Fruit fly (Drosophila melanogaster) whole organism, pupa: ENCODE data around the gene CG14380.

Experiments
- CG10348 ChIP-seq: fragments of 200-800 bp; sonication (Bioruptor generic); IDR thresholded peaks from 2 replicates; pipeline ENCODE4 v1.3.6; 2022; ENCODE audit warnings: missing biosample characterization, missing genetic modification characterization
- CG12605 ChIP-seq: fragments of 200-800 bp; sonication (Bioruptor generic); IDR thresholded peaks from 2 replicates; pipeline ENCODE4 v1.3.6; 2022; ENCODE audit warnings: missing biosample characterization, missing genetic modification characterization
- CG13204 ChIP-seq: fragments of 200-800 bp; sonication (Bioruptor generic); optimal IDR thresholded peaks from 2 replicates; lab custom pipeline; 2018; ENCODE audit warnings: missing biosample characterization, mild to moderate bottlenecking, missing genetic modification characterization, moderate library complexity
- CG14655 ChIP-seq: fragments of 200-800 bp; sonication (Bioruptor generic); optimal IDR thresholded peaks from 3 replicates; lab custom pipeline; 2017; ENCODE audit warnings: mild to moderate bottlenecking, missing biosample characterization, missing genetic modification reagents, missing genetic modification characterization
- CG15710 ChIP-seq: fragments of 200-800 bp; sonication (Bioruptor generic); optimal IDR thresholded peaks from 2 replicates; lab custom pipeline; 2018; ENCODE audit warnings: missing biosample characterization, mild to moderate bottlenecking, missing genetic modification characterization, moderate library complexity
- CG17806 ChIP-seq: fragments of 200-800 bp; sonication (Bioruptor generic); optimal IDR thresholded peaks from 2 replicates; lab custom pipeline; 2018; ENCODE audit warnings: missing biosample characterization, mild to moderate bottlenecking, missing genetic modification characterization, moderate library complexity
- CG32121 ChIP-seq: fragments of 200-800 bp; sonication (Bioruptor generic); IDR thresholded peaks from 2 replicates; pipeline ENCODE4 v1.3.6; 2022; ENCODE audit warnings: missing biosample characterization, missing genetic modification characterization
- CG34367 ChIP-seq: fragments of 200-800 bp; sonication (Bioruptor generic); optimal IDR thresholded peaks from 2 replicates; lab custom pipeline; 2018; ENCODE audit warnings: missing biosample characterization, mild to moderate bottlenecking, missing genetic modification characterization
- CG4496 ChIP-seq: fragments of 200-800 bp; sonication (Bioruptor generic); IDR thresholded peaks from 3 replicates; pipeline ENCODE4 v1.3.6; 2022; ENCODE audit warnings: missing biosample characterization, missing genetic modification characterization
- CG8159 ChIP-seq: fragments of 200-800 bp; sonication (Bioruptor generic); optimal IDR thresholded peaks from 3 replicates; lab custom pipeline; 2018; ENCODE audit warnings: missing biosample characterization, mild to moderate bottlenecking, missing genetic modification characterization, moderate library complexity
- CG8301 ChIP-seq: fragments of 200-800 bp; sonication (Bioruptor generic); optimal IDR thresholded peaks from 2 replicates; lab custom pipeline; 2018; ENCODE audit warnings: missing biosample characterization, mild to moderate bottlenecking, missing genetic modification characterization
- CG9948 ChIP-seq: fragments of 200-800 bp; sonication (Bioruptor generic); optimal IDR thresholded peaks from 2 replicates; lab custom pipeline; 2018; ENCODE audit warnings: missing biosample characterization, mild to moderate bottlenecking, missing genetic modification characterization, moderate library complexity
- D1 ChIP-seq: fragments of 200-800 bp; sonication (Bioruptor generic); optimal IDR thresholded peaks from 2 replicates; lab custom pipeline; 2018; ENCODE audit warnings: missing biosample characterization, mild to moderate bottlenecking, missing genetic modification characterization, moderate library complexity
- EcR ChIP-seq: fragments of 200-800 bp; sonication (Bioruptor generic); optimal IDR thresholded peaks from 3 replicates; lab custom pipeline; 2019; ENCODE audit warnings: missing biosample characterization, missing genetic modification characterization, mild to moderate bottlenecking, moderate library complexity, missing genetic modification reagents
- Ets98B ChIP-seq: fragments of 200-800 bp; sonication (Bioruptor generic); IDR thresholded peaks from 2 replicates; pipeline ENCODE4 v1.3.6; 2022; ENCODE audit warnings: missing biosample characterization, missing genetic modification characterization
- Pif1A ChIP-seq: fragments of 200-800 bp; sonication (Bioruptor generic); optimal IDR thresholded peaks from 3 replicates; lab custom pipeline; 2016; ENCODE audit warnings: missing biosample characterization, missing genetic modification characterization
- Pif1B ChIP-seq: fragments of 200-800 bp; sonication (Bioruptor generic); optimal IDR thresholded peaks from 3 replicates; lab custom pipeline; 2016; ENCODE audit warnings: missing biosample characterization, missing genetic modification characterization
- Snoo ChIP-seq: fragments of 200-800 bp; sonication (Bioruptor generic); optimal IDR thresholded peaks from 3 replicates; lab custom pipeline; 2017; ENCODE audit warnings: missing biosample characterization, mild to moderate bottlenecking, missing genetic modification characterization, inconsistent platforms
- fd96Ca ChIP-seq: fragments of 200-800 bp; sonication (Bioruptor generic); IDR thresholded peaks from 3 replicates; pipeline ENCODE4 v1.3.6; 2022; ENCODE audit warnings: missing biosample characterization, missing genetic modification characterization
- gl ChIP-seq: fragments of 200-800 bp; sonication (Bioruptor generic); optimal IDR thresholded peaks from 2 replicates; lab custom pipeline; 2018; ENCODE audit warnings: missing biosample characterization, mild to moderate bottlenecking, missing genetic modification characterization
- rn ChIP-seq: fragments of 200-800 bp; sonication (Bioruptor generic); IDR thresholded peaks from 2 replicates; pipeline ENCODE4 v1.3.6; 2022; ENCODE audit warnings: missing biosample characterization, missing genetic modification characterization

Gene CG14380

DNA sequence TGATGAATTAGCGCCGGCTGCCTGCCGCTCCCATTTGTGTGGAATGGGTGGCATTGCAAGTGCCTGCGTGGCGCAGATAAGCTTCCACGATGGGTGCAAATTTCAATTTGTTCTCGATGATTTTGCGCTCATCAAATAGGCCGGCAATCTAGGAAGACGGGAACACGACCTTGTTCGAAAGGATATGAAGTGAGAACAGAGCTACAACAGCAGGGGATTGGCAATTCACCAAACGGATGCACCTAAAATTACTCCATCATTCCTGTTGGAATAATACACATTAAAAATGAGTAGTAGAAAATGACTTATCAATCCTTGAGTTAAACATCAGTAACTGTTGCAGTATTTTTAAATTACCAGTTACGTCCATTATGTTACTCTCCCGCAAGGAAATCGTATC is at the start of gene CG14380:
Gene CG14380 (plus strand): TSS at position 301 of the 400 bp plus-strand sequence.
- TF ChIP-seq CG15710 (tag; lab: Kevin White, UChicago) = no peak
- TF ChIP-seq CG10348 (GFP tag; lab: Robert Waterston, UW) = no peak
- no peak for TF ChIP-seq CG4496 (GFP tag; lab: Robert Waterston, UW)
- no peak for TF ChIP-seq Pif1B (GFP tag; lab: Kevin White, UChicago)
- no peak for TF ChIP-seq CG8301 (tag; lab: Kevin White, UChicago)
- no peak for TF ChIP-seq Pif1A (GFP tag; lab: Kevin White, UChicago)
- no peak for TF ChIP-seq CG14655 (GFP tag; lab: Kevin White, UChicago)
- no peak for TF ChIP-seq EcR (GFP tag; lab: Kevin White, UChicago)
- no peak for TF ChIP-seq CG17806 (tag; lab: Kevin White, UChicago)
- no peak for TF ChIP-seq CG13204
- TF ChIP-seq CG12605 (GFP tag; lab: Robert Waterston, UW) = no peak
- TF ChIP-seq fd96Ca (GFP tag; lab: Robert Waterston, UW) = no peak
- TF ChIP-seq CG32121 (GFP tag; lab: Robert Waterston, UW) = no peak
- TF ChIP-seq rn = no peak
- TF ChIP-seq Ets98B (GFP tag; lab: Robert Waterston, UW) = no peak
- TF ChIP-seq Snoo = no peak
- TF ChIP-seq CG9948 (tag; lab: Kevin White, UChicago) = no peak
- TF ChIP-seq, all 21 proteins: peak for 0

- TF ChIP-seq CG34367 (tag; lab: Kevin White, UChicago) = no peak
- no peak for TF ChIP-seq Pif1B (GFP tag; lab: Kevin White, UChicago)
- no peak for TF ChIP-seq EcR (GFP tag; lab: Kevin White, UChicago)
- TF ChIP-seq D1 (tag; lab: Kevin White, UChicago) = no peak
Observed at dm6 chr3R:13155587-13155986, 32.7 kb upstream of the CG14380 start, which contains the start of gene 2mit. Gene 2mit, minus strand, starts transcription at chr3R:13155687.

- no peak for TF ChIP-seq CG15710 (tag; lab: Kevin White, UChicago)
- TF ChIP-seq CG12605 (GFP tag; lab: Robert Waterston, UW) = no peak
Observed at dm6 chr3R:13181004-13181403, 7.3 kb upstream of the CG14380 start, which contains the start of gene CG8138. Gene CG8138, plus strand, starts transcription at chr3R:13181304.

dm6 chr3R:13186396-13186795 is 1.9 kb upstream of the CG14380 start, which contains the start of gene CG8508:
Gene CG8508, minus strand, starts transcription at chr3R:13186496.
- TF ChIP-seq Pif1A (GFP tag; lab: Kevin White, UChicago) (no peak), EcR (GFP tag; lab: Kevin White, UChicago) (no peak), D1 (tag; lab: Kevin White, UChicago) (no peak), CG32121 (GFP tag; lab: Robert Waterston, UW) (no peak), CG13204 (no peak), CG8159 (no peak), CG34367 (tag; lab: Kevin White, UChicago) (no peak), CG8301 (tag; lab: Kevin White, UChicago) (no peak), Pif1B (GFP tag; lab: Kevin White, UChicago) (no peak), CG17806 (tag; lab: Kevin White, UChicago) (no peak), rn (no peak)

DNA sequence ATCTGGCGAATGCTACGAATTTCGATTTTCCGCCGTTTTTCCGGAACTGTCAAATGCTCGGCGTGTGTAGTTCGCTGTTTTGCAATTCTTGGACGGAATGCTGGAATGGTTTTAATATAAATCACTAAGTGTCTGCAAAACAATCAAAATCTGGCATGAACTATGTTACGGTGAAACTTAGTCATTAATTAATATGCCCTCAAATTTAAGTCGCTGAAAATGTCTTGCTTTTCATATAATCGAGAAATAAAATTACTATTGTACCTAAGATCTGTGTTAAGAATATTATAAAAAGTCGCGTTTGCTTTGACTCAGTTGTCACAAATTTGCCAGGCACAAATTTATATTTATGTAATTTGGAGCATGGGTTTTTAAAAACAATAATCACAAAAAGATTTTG is 3.0 kb downstream of the CG14380 start, which contains the start of gene CG8141:
Gene CG8141 (plus strand): TSS at position 301 of the 400 bp plus-strand sequence.
- no peak for TF ChIP-seq D1 (tag; lab: Kevin White, UChicago)
- TF ChIP-seq CG8159 = no peak
- TF ChIP-seq Pif1A (GFP tag; lab: Kevin White, UChicago) = no peak
- TF ChIP-seq rn = no peak
- TF ChIP-seq CG15710 (tag; lab: Kevin White, UChicago) = no peak
- no peak for TF ChIP-seq EcR (GFP tag; lab: Kevin White, UChicago)

DNA sequence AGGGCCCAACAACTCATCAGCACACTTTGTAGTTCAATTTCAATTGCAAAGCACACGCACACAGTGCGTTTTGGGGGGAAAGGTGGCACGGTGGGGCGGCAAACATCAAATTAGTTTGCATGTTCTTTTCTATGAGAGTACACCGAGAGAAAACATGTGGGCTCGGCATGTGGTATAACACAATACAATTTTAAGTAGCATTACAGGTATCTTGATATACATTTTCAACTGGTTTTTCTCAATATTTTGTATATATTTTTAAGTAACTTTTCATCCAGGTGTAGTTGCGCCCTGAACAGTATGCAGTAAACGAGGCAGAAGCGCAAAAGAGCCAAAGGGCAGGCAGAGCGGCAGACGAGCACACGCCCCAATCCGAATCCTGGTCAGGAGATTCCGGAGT is 12.1 kb downstream of the CG14380 start:
- TF ChIP-seq Pif1A (GFP tag; lab: Kevin White, UChicago) (no peak), CG4496 (GFP tag; lab: Robert Waterston, UW) (no peak), Pif1B (GFP tag; lab: Kevin White, UChicago) (no peak), rn (no peak), Ets98B (GFP tag; lab: Robert Waterston, UW) (no peak), CG9948 (tag; lab: Kevin White, UChicago) (no peak), CG15710 (tag; lab: Kevin White, UChicago) (no peak), Snoo (no peak), EcR (GFP tag; lab: Kevin White, UChicago) (no peak), CG8301 (tag; lab: Kevin White, UChicago) (no peak), fd96Ca (GFP tag; lab: Robert Waterston, UW) (no peak), CG34367 (tag; lab: Kevin White, UChicago) (no peak), CG32121 (GFP tag; lab: Robert Waterston, UW) (no peak), D1 (tag; lab: Kevin White, UChicago) (no peak), CG13204 (no peak), gl (tag; lab: Kevin White, UChicago) (no peak), CG8159 (no peak), CG10348 (GFP tag; lab: Robert Waterston, UW) (no peak), CG12605 (GFP tag; lab: Robert Waterston, UW) (no peak)

DNA sequence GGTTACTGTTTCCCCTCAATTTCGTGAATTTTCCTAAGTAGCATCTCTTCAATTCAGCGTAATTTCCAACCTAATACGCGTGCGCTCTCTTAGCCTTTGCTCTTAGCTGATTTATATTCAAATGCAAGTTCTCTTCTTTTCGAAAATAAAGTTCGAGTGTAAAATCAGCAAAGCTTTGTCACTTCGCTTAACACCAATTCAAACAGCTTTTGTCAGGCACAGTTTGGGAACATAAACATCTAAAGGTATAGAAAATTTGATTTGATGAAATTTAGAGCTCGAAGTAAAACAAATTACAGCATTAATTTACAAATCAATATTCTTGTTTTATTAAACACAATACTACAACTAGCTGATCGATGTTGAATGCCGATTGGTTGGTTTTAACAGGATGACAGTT is 20.1 kb downstream of the CG14380 start:
- TF ChIP-seq CG17806 (tag; lab: Kevin White, UChicago) = no peak
- TF ChIP-seq CG4496 (GFP tag; lab: Robert Waterston, UW) = no peak
- no peak for TF ChIP-seq CG15710 (tag; lab: Kevin White, UChicago)
- no peak for TF ChIP-seq D1 (tag; lab: Kevin White, UChicago)
- TF ChIP-seq CG9948 (tag; lab: Kevin White, UChicago) = no peak
- TF ChIP-seq CG8159 = no peak
- no peak for TF ChIP-seq CG8301 (tag; lab: Kevin White, UChicago)
- TF ChIP-seq gl (tag; lab: Kevin White, UChicago) = no peak
- no peak for TF ChIP-seq fd96Ca (GFP tag; lab: Robert Waterston, UW)
- no peak for TF ChIP-seq CG14655 (GFP tag; lab: Kevin White, UChicago)
- TF ChIP-seq CG12605 (GFP tag; lab: Robert Waterston, UW) = no peak
- TF ChIP-seq CG10348 (GFP tag; lab: Robert Waterston, UW) = no peak
- TF ChIP-seq Ets98B (GFP tag; lab: Robert Waterston, UW) = no peak
- TF ChIP-seq Pif1A (GFP tag; lab: Kevin White, UChicago) = no peak
- no peak for TF ChIP-seq EcR (GFP tag; lab: Kevin White, UChicago)
- TF ChIP-seq CG32121 (GFP tag; lab: Robert Waterston, UW) = no peak
- no peak for TF ChIP-seq Snoo
